Fruit fly (Drosophila melanogaster) whole organism, prepupa: ENCODE results near the gene CG46383.

Experiments used
- CG10631 ChIP-seq: fragments of 200-800 bp; sonication (Bioruptor generic); optimal IDR thresholded peaks from 2 replicates; lab custom pipeline; 2016; ENCODE audit warnings: missing biosample characterization, missing genetic modification characterization
- CG1621 ChIP-seq: fragments of 200-800 bp; sonication (Bioruptor generic); optimal IDR thresholded peaks from 3 replicates; lab custom pipeline; 2018; ENCODE audit warnings: missing biosample characterization, mild to moderate bottlenecking, missing genetic modification characterization
- CG3032 ChIP-seq: fragments of 200-800 bp; optimal IDR thresholded peaks from 2 replicates; lab custom pipeline; 2019; ENCODE audit warnings: missing biosample characterization, mild to moderate bottlenecking, missing genetic modification characterization, moderate library complexity
- CG6808 ChIP-seq: fragments of 200-800 bp; sonication (Bioruptor generic); optimal IDR thresholded peaks from 3 replicates; lab custom pipeline; 2017; ENCODE audit warnings: missing biosample characterization, missing genetic modification characterization, mild to moderate bottlenecking, moderate library complexity, missing genetic modification reagents
- Ets21C ChIP-seq: fragments of 200-800 bp; sonication (Bioruptor generic); optimal IDR thresholded peaks from 3 replicates; lab custom pipeline; 2016; ENCODE audit warnings: missing biosample characterization, missing genetic modification characterization
- Ets96B ChIP-seq: fragments of 200-800 bp; optimal IDR thresholded peaks from 2 replicates; lab custom pipeline; 2019; ENCODE audit warnings: missing biosample characterization, mild to moderate bottlenecking, missing genetic modification characterization, moderate library complexity
- cyc ChIP-seq: fragments of 200-800 bp; sonication (Bioruptor generic); optimal IDR thresholded peaks from 3 replicates; lab custom pipeline; 2016; ENCODE audit warnings: missing biosample characterization, missing genetic modification characterization
- fkh ChIP-seq: fragments of 200-800 bp; sonication (Bioruptor generic); optimal IDR thresholded peaks from 3 replicates; lab custom pipeline; 2017; ENCODE audit warnings: missing biosample characterization, mild to moderate bottlenecking, missing genetic modification characterization, moderate library complexity
- net ChIP-seq: fragments of 200-800 bp; sonication (Bioruptor generic); optimal IDR thresholded peaks from 3 replicates; lab custom pipeline; 2016; ENCODE audit warnings: missing biosample characterization, missing genetic modification characterization

dm6 chr3R:15989217-15989921, 38.6 kb upstream of the CG46383 start:
- TF ChIP-seq CG6808 (GFP tag; lab: Kevin White, UChicago) (no peak), CG3032 (tag; lab: Kevin White, UChicago) (no peak), Ets96B (tag; lab: Kevin White, UChicago) (no peak), net (GFP tag; lab: Kevin White, UChicago) (no peak), Ets21C (GFP tag; lab: Kevin White, UChicago) (no peak), CG10631 (GFP tag; lab: Kevin White, UChicago) (no peak), fkh (GFP tag; lab: Kevin White, UChicago) (no peak), CG1621 (tag; lab: Kevin White, UChicago) (no peak), cyc (GFP tag; lab: Kevin White, UChicago) (no peak)
